Worm (Caenorhabditis elegans): Measurements from ENCODE around the gene gfat-2.

- TF ChIP-seq ZK546.5 (tag; optimal IDR thresholded peaks at IDR 0.05), result no peak
- no peak for TF ChIP-seq blmp-1 (tag; optimal IDR thresholded peaks at IDR 0.05; ENCODE audit: insufficient read depth)
- TF ChIP-seq elt-1 (tag; optimal IDR thresholded peaks at IDR 0.05), result no peak
- no peak for TF ChIP-seq lin-39 (tag; optimal IDR thresholded peaks at IDR 0.05)
- TF ChIP-seq ama-1 (optimal IDR thresholded peaks at IDR 0.05), result no peak
- TF ChIP-seq nhr-10 (tag; optimal IDR thresholded peaks at IDR 0.05), result no peak
- no peak for TF ChIP-seq nhr-11 (tag; optimal IDR thresholded peaks at IDR 0.05)
- TF ChIP-seq nhr-237 (tag; optimal IDR thresholded peaks at IDR 0.05), result no peak
- TF ChIP-seq nhr-12 (tag; optimal IDR thresholded peaks at IDR 0.05), result no peak
- TF ChIP-seq skn-1 (tag; optimal IDR thresholded peaks at IDR 0.05), result no peak
Observed at ce11 chrIV:11433709-11434108, 23.7 kb downstream of the gfat-2 start.

Measured in whole organism, L2 larva.